Fruit fly (Drosophila melanogaster) whole organism, wandering third instar larva: ENCODE data around the gene CG6462.

Experiments
- CG32264 ChIP-seq: fragments of 200-800 bp; sonication (Bioruptor generic); optimal IDR thresholded peaks from 2 replicates; lab custom pipeline; 2016; ENCODE audit warnings: missing biosample characterization, missing genetic modification characterization
- Dfd ChIP-seq: fragments of >200 bp; optimal IDR thresholded peaks from 2 replicates; lab custom pipeline; 2017; ENCODE audit warnings: missing biosample characterization, missing genetic modification characterization
- Dif ChIP-seq: fragments of 200-275, 200-300 bp; sonication (Bioruptor generic); optimal IDR thresholded peaks from 2 replicates; lab custom pipeline; 2018; ENCODE audit warnings: missing biosample characterization, missing genetic modification characterization; ENCODE audit not compliant: partially characterized antibody
- GATAd ChIP-seq: sonication (Bioruptor generic); optimal IDR thresholded peaks from 2 replicates; lab custom pipeline; 2016; ENCODE audit warnings: missing biosample characterization, missing genetic modification characterization
- HLH106 ChIP-seq: fragments of 200-800 bp; optimal IDR thresholded peaks from 3 replicates; lab custom pipeline; 2019; ENCODE audit warnings: missing biosample characterization, mild to moderate bottlenecking, missing genetic modification characterization, moderate library complexity
- Hnf4 ChIP-seq: fragments of 200-800 bp; sonication (Bioruptor generic); optimal IDR thresholded peaks from 2 replicates; lab custom pipeline; 2016; ENCODE audit warnings: missing biosample characterization, mild to moderate bottlenecking, missing genetic modification characterization
- Hr78 ChIP-seq: fragments of >200 bp; optimal IDR thresholded peaks from 2 replicates; lab custom pipeline; 2017; ENCODE audit warnings: missing biosample characterization, missing genetic modification characterization
- Hr83 ChIP-seq: fragments of 200-300 bp; sonication (Bioruptor generic); optimal IDR thresholded peaks from 2 replicates; lab custom pipeline; 2016; ENCODE audit warnings: missing biosample characterization, mild to moderate bottlenecking, missing genetic modification characterization, moderate library complexity; ENCODE audit not compliant: poor library complexity, severe bottlenecking
- Jra ChIP-seq: sonication (Bioruptor generic); optimal IDR thresholded peaks from 2 replicates; lab custom pipeline; 2016; ENCODE audit warnings: missing biosample characterization, missing genetic modification characterization
- Myc ChIP-seq: fragments of >200 bp; optimal IDR thresholded peaks from 2 replicates; lab custom pipeline; 2017
- N ChIP-seq: fragments of >200 bp; optimal IDR thresholded peaks from 2 replicates; lab custom pipeline; 2018; ENCODE audit warnings: missing biosample characterization, missing external identifiers, missing genetic modification characterization
- OdsH ChIP-seq: fragments of 200-800 bp; sonication (Bioruptor generic); optimal IDR thresholded peaks from 2 replicates; lab custom pipeline; 2016; ENCODE audit warnings: missing biosample characterization, mild to moderate bottlenecking, missing genetic modification characterization
- Rel ChIP-seq, 2 experiments: fragments of 200-800 bp; sonication (Bioruptor generic) in 1 of 2; optimal IDR thresholded peaks; 2 replicates in 1 of 2; 3 replicates in 1 of 2; lab custom pipeline; 2016 to 2019; ENCODE audit warnings: mild to moderate bottlenecking in 2 of 2, missing biosample characterization in 2 of 2, missing genetic modification characterization in 2 of 2, moderate library complexity in 1 of 2
- Sp1 ChIP-seq: fragments of 200-800 bp; sonication (Bioruptor generic); optimal IDR thresholded peaks from 3 replicates; lab custom pipeline; 2019; ENCODE audit warnings: missing biosample characterization, mild to moderate bottlenecking, missing genetic modification characterization, moderate library complexity
- Vsx2 ChIP-seq: fragments of 200-300, 225-300 bp; sonication (Bioruptor generic); optimal IDR thresholded peaks from 2 replicates; lab custom pipeline; 2018; ENCODE audit warnings: missing biosample characterization, missing genetic modification characterization; ENCODE audit not compliant: partially characterized antibody
- br ChIP-seq: fragments of 200-800 bp; sonication (Bioruptor generic); optimal IDR thresholded peaks from 2 replicates; lab custom pipeline; 2016; ENCODE audit warnings: missing biosample characterization, missing genetic modification characterization
- brk ChIP-seq: fragments of 200-800 bp; sonication (Bioruptor generic); optimal IDR thresholded peaks from 2 replicates; lab custom pipeline; 2016; ENCODE audit warnings: missing biosample characterization, mild to moderate bottlenecking, missing genetic modification characterization
- dl ChIP-seq, 2 experiments: fragments of 175-275, 200-275 bp in 1 of 2; fragments of 200-275 bp in 1 of 2; sonication (Bioruptor generic); optimal IDR thresholded peaks; lab custom pipeline; 2018; ENCODE audit warnings: mild to moderate bottlenecking in 2 of 2, missing biosample characterization in 2 of 2, missing genetic modification characterization in 2 of 2, moderate library complexity in 2 of 2; ENCODE audit not compliant: partially characterized antibody in 2 of 2, insufficient read depth in 1 of 2
- dmrt93B ChIP-seq: fragments of 200-800 bp; sonication (Bioruptor generic); optimal IDR thresholded peaks from 2 replicates; lab custom pipeline; 2018; ENCODE audit warnings: missing biosample characterization, mild to moderate bottlenecking, missing genetic modification characterization
- dsf ChIP-seq: sonication (Bioruptor generic); optimal IDR thresholded peaks from 2 replicates; lab custom pipeline; 2016; ENCODE audit warnings: missing biosample characterization, missing genetic modification characterization, borderline replicate concordance
- ey ChIP-seq: fragments of 200-800 bp; sonication (Bioruptor generic); optimal IDR thresholded peaks from 2 replicates; lab custom pipeline; 2016; ENCODE audit warnings: missing biosample characterization, missing genetic modification characterization
- fru ChIP-seq: fragments of 200-800 bp; sonication (Bioruptor generic); optimal IDR thresholded peaks from 3 replicates; lab custom pipeline; 2016; ENCODE audit warnings: missing biosample characterization, mild to moderate bottlenecking, missing genetic modification characterization
- jim ChIP-seq: fragments of 175-275, 200-325 bp; sonication (Bioruptor generic); optimal IDR thresholded peaks from 2 replicates; lab custom pipeline; 2016; ENCODE audit warnings: missing biosample characterization, mild to moderate bottlenecking, missing genetic modification characterization
- lola ChIP-seq: fragments of >200 bp; optimal IDR thresholded peaks from 2 replicates; lab custom pipeline; 2017; ENCODE audit warnings: missing biosample characterization, missing genetic modification characterization
- pan ChIP-seq: fragments of >200 bp; optimal IDR thresholded peaks from 2 replicates; lab custom pipeline; 2017
- psq ChIP-seq: fragments of 200-800 bp; sonication (Bioruptor generic); optimal IDR thresholded peaks from 3 replicates; lab custom pipeline; 2017; ENCODE audit warnings: missing biosample characterization, mild to moderate bottlenecking, missing genetic modification characterization, moderate library complexity
- sage ChIP-seq: fragments of 200-800 bp; sonication (Bioruptor generic); optimal IDR thresholded peaks from 2 replicates; lab custom pipeline; 2016; ENCODE audit warnings: missing biosample characterization, mild to moderate bottlenecking, missing genetic modification characterization
- sv ChIP-seq: fragments of 200-800 bp; sonication (Bioruptor generic); optimal IDR thresholded peaks from 3 replicates; lab custom pipeline; 2016; ENCODE audit warnings: missing biosample characterization, missing genetic modification characterization
- tai ChIP-seq: sonication (Bioruptor generic); optimal IDR thresholded peaks from 2 replicates; lab custom pipeline; 2016; ENCODE audit warnings: missing biosample characterization, missing genetic modification characterization
- usp ChIP-seq: fragments of >200 bp; optimal IDR thresholded peaks from 2 replicates; lab custom pipeline; 2017; ENCODE audit warnings: missing biosample characterization, missing genetic modification characterization
- woc ChIP-seq: sonication (Bioruptor generic); optimal IDR thresholded peaks from 2 replicates; lab custom pipeline; 2016; ENCODE audit warnings: missing biosample characterization, mild to moderate bottlenecking, missing genetic modification characterization

Gene CG6462

DNA sequence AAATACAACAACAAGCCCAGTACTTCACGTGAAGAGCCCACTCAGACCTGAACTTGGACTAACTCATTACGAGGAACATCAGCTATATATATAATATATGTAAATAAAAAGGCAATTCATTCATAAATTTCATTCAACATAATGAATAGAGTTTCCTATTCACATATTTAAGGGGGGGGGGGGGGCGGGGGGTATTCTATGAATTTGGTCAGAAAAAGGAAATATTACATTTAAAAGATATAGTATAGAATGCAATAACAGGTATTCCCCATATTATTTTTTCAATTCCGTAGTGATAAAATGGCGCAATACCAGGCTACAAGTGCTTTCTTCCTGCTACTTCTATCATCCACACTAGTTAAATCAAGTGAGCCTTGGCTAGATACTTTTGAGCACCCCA lies at the start of gene CG6462:
TSS of gene CG6462 (plus strand) at position 301 of the 400 bp plus-strand sequence.
- no peak for TF ChIP-seq Jra
- TF ChIP-seq Hr83 (GFP tag; lab: Kevin White, UChicago): no peak
- TF ChIP-seq Vsx2: no peak
- no peak for TF ChIP-seq N
- TF ChIP-seq dmrt93B (GFP tag; lab: Kevin White, UChicago): no peak
- no peak for TF ChIP-seq Dfd (GFP tag; lab: Kevin White, UChicago)
- no peak for TF ChIP-seq fru (GFP tag; lab: Kevin White, UChicago)
- no peak for TF ChIP-seq br (GFP tag; lab: Kevin White, UChicago)
- TF ChIP-seq jim (GFP tag; lab: Kevin White, UChicago): no peak

DNA sequence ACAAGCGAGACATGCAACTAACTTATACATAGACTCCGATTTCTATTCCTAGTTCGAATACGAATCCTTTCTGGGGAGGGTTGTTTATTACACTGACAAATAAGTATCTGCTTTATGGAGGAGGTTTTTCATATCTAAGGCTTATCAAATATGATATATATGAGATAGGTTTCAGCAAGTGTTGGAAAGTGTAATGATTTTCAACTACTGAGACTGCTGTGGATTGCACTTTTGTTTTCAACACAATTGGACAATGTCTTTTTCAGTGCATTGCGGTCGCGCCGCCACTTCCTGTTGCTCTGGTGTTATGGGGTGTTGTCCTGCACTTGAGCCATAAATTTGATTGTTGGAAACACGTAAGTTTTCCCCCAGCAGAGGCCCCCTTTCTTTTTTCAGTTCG lies 49.3 kb upstream of the CG6462 start:
- TF ChIP-seq br (GFP tag; lab: Kevin White, UChicago): no peak
- TF ChIP-seq dl (GFP tag; optimal IDR thresholded peaks at IDR 0.05; lab: Kevin White, UChicago; ENCODE audit: insufficient read depth in 1 of 2, partially characterized antibody in 2 of 2): no peak
- TF ChIP-seq CG32264: no peak
- TF ChIP-seq jim (GFP tag; lab: Kevin White, UChicago): no peak
- no peak for TF ChIP-seq N
- TF ChIP-seq GATAd (GFP tag; lab: Kevin White, UChicago): no peak
- no peak for TF ChIP-seq pan (lab: Kevin White, UChicago)
- no peak for TF ChIP-seq Jra
- TF ChIP-seq Dif (GFP tag; lab: Kevin White, UChicago): no peak
- no peak for TF ChIP-seq HLH106 (tag; lab: Kevin White, UChicago)
- no peak for TF ChIP-seq lola (GFP tag; lab: Kevin White, UChicago)
- no peak for TF ChIP-seq Vsx2
- no peak for TF ChIP-seq sage
- TF ChIP-seq Rel (GFP tag; optimal IDR thresholded peaks at IDR 0.05; lab: Kevin White, UChicago): no peak
- TF ChIP-seq Rel (tag; optimal IDR thresholded peaks at IDR 0.05; lab: Kevin White, UChicago): no peak
- TF ChIP-seq brk (GFP tag; lab: Kevin White, UChicago): no peak
- no peak for TF ChIP-seq Dfd (GFP tag; lab: Kevin White, UChicago)

DNA sequence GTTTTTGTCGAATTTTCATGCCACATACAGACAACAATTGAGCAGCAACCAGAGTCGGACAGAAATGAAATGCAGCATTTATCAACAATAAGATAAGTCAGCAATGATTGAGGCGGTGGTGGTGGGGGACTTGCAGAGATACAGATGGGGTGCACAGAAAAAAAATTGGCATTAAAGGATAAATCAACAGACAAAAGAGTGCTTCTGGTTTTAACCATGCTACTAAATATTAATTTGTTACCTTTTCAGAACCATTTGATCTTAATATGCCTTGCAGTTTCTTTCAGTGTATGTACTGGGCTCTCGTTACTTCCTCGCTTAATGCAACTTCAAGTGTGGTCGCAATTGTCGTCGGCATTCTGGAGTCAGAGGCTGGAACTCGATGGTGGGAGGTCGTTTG lies 48.2 kb upstream of the CG6462 start:
- TF ChIP-seq fru (GFP tag; lab: Kevin White, UChicago): peak; percentile 9
- no peak for TF ChIP-seq usp
- TF ChIP-seq psq: no peak

DNA sequence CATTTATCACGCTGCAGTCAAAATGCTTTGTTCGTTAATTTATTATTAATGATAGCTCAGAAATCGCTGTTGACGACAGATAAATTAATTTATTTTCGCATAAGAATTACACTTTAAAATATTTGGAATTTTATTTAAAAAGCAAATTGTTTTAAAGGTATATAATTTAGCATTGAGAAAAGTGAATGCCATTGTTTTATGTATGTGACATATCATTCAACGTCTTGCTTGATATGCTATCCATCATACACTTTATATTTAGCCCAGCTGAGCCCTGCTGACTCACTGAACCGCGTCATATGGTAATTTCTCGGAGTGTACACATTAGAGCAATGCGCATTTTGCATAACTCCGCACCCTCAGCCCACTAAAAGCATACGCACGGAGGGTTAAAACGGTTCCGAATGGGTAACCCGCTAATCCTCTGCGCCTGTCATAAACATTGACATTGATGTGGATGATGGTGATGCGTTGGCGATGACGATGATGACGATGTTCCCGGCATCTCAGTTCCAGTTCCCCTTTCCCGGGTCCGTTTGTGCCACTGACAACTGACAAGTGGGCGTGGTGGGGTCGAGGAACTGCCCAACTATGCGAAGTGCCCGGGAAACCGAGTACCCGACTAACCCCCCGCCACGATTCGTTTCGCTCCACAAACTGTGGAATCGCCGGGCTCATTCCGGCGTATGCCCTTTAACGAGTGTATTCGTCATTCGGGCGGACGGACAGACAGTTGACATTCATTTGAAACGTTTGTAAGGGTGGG lies 47.3 kb upstream of the CG6462 start:
- TF ChIP-seq Myc (lab: Kevin White, UChicago) (no peak), jim (GFP tag; lab: Kevin White, UChicago) (no peak), brk (GFP tag; lab: Kevin White, UChicago) (no peak), usp (no peak)

DNA sequence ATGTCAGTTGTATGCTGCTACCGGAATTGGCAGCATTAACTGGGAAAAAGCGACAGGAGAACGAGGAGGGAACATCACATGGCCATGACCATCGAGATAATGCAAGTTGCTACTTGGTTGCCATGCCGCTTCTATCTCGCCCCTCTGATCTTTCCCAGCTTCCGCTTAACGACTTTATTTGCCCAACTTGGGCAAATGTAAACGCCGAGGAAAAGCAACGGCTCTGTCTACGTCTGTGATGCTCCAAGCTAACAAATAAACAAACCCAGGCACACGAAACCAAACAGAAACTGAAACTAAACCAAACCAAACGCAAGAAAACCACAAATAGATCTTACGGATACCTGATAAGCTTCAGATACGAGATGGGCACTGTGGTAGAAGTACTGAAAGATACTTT lies 44.7 kb upstream of the CG6462 start:
- no peak for TF ChIP-seq N
- TF ChIP-seq tai (GFP tag; lab: Kevin White, UChicago): no peak
- TF ChIP-seq ey (GFP tag; lab: Kevin White, UChicago): no peak
- no peak for TF ChIP-seq Hnf4 (GFP tag; lab: Kevin White, UChicago)
- TF ChIP-seq Hr83 (GFP tag; lab: Kevin White, UChicago): no peak
- TF ChIP-seq CG32264: no peak
- TF ChIP-seq Sp1 (GFP tag; lab: Kevin White, UChicago): no peak
- no peak for TF ChIP-seq sv (GFP tag; lab: Kevin White, UChicago)
- no peak for TF ChIP-seq lola (GFP tag; lab: Kevin White, UChicago)
- no peak for TF ChIP-seq HLH106 (tag; lab: Kevin White, UChicago)
- no peak for TF ChIP-seq Dfd (GFP tag; lab: Kevin White, UChicago)
- no peak for TF ChIP-seq OdsH
- TF ChIP-seq sage: no peak
- no peak for TF ChIP-seq Vsx2
- no peak for TF ChIP-seq Hr78
- no peak for TF ChIP-seq woc (GFP tag; lab: Kevin White, UChicago)
- no peak for TF ChIP-seq dsf (GFP tag; lab: Kevin White, UChicago)
- TF ChIP-seq Dif (GFP tag; lab: Kevin White, UChicago): no peak
- no peak for TF ChIP-seq usp
